Worm (Caenorhabditis elegans) whole organism, early embryonic: Measurements from ENCODE around the gene F52D2.5.

Experiments
- ama-1 ChIP-seq: fragments of 150-350 bp; optimal IDR thresholded peaks from 2 replicates; lab custom pipeline; 2014
- ceh-13 ChIP-seq: fragments of 200-800 bp; sonication (Bioruptor generic); optimal IDR thresholded peaks from 2 replicates; lab custom pipeline; 2018; ENCODE audit warnings: mild to moderate bottlenecking, missing genetic modification characterization, missing compliant biosample characterization
- ceh-36 ChIP-seq: sonication (generic microtip); optimal IDR thresholded peaks from 2 replicates; lab custom pipeline; 2016; ENCODE audit warnings: missing genetic modification characterization, inconsistent platforms, missing compliant biosample characterization
- flt-1 ChIP-seq: fragments of 200-800 bp; sonication (Bioruptor generic); IDR thresholded peaks from 2 replicates; pipeline ENCODE4 v1.3.6; 2022; ENCODE audit warnings: missing genetic modification characterization, missing compliant biosample characterization
- hmbx-1 ChIP-seq: sonication (generic microtip); optimal IDR thresholded peaks from 2 replicates; lab custom pipeline; 2016; ENCODE audit warnings: mild to moderate bottlenecking, missing genetic modification characterization, missing compliant biosample characterization
- hmg-4 ChIP-seq: fragments of 200-800 bp; sonication (Bioruptor generic); optimal IDR thresholded peaks from 2 replicates; lab custom pipeline; 2018; ENCODE audit warnings: mild to moderate bottlenecking, missing genetic modification characterization, missing compliant biosample characterization
- hnd-1 ChIP-seq: sonication (generic microtip); optimal IDR thresholded peaks from 2 replicates; lab custom pipeline; 2016; ENCODE audit warnings: missing genetic modification characterization, missing compliant biosample characterization
- pes-1 ChIP-seq: fragments of 200-800 bp; sonication (Bioruptor generic); IDR thresholded peaks from 2 replicates; pipeline ENCODE4 v1.3.6; 2022; ENCODE audit warnings: missing genetic modification reagents, missing genetic modification characterization, missing compliant biosample characterization
- scrt-1 ChIP-seq: fragments of 200-800 bp; sonication (Bioruptor generic); IDR thresholded peaks from 2 replicates; pipeline ENCODE4 v1.3.6; 2022; ENCODE audit warnings: missing genetic modification characterization, missing compliant biosample characterization
- sea-1 ChIP-seq: fragments of 200-800 bp; sonication (Bioruptor generic); conservative IDR thresholded peaks from 2 replicates; pipeline ENCODE4 v1.3.6; 2022; ENCODE audit warnings: missing genetic modification characterization, missing compliant biosample characterization
- tbx-11 ChIP-seq: fragments of 200-800 bp; sonication (Bioruptor generic); IDR thresholded peaks from 2 replicates; pipeline ENCODE4 v1.3.6; 2022; ENCODE audit warnings: missing genetic modification characterization, missing compliant biosample characterization
- tbx-37 ChIP-seq: fragments of 200-800 bp; sonication (Bioruptor generic); conservative IDR thresholded peaks from 2 replicates; pipeline ENCODE4 v1.3.6; 2022; ENCODE audit warnings: missing genetic modification reagents, missing genetic modification characterization, missing compliant biosample characterization

DNA sequence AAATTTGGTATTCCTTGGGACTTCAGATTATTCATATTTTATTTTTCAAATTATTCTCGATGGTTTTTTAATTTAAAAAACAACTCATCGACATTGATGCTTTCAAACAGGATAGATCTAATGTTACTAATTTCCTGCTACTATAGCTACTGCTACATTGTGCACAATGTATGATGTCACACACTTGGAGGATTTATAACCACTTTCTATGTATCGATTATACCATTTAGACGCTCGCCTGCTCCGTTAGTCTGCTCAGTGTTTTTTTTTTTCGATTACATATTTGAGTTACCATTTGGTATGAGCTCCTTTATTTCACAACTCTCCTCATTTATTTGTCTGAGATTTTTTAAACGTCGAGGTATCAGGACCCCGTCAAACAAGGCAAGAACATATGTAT is 15.8 kb upstream of the F52D2.5 start, which contains the start of gene Y40A1A.2:
- TF ChIP-seq pes-1 (GFP tag; lab: Robert Waterston, UW) (no peak), ama-1 (lab: Kevin White, UChicago) (no peak), hmbx-1 (tag; lab: Kevin White, UChicago) (no peak), hnd-1 (tag; lab: Kevin White, UChicago) (no peak), flt-1 (GFP tag; lab: Robert Waterston, UW) (no peak), tbx-11 (GFP tag; lab: Robert Waterston, UW) (no peak), scrt-1 (GFP tag; lab: Robert Waterston, UW) (no peak), sea-1 (GFP tag; lab: Robert Waterston, UW) (no peak), ceh-36 (tag; lab: Kevin White, UChicago) (no peak), ceh-13 (GFP tag; lab: Kevin White, UChicago) (no peak), hmg-4 (GFP tag; lab: Kevin White, UChicago) (no peak), tbx-37 (GFP tag; lab: Robert Waterston, UW) (no peak)
